Worm (Caenorhabditis elegans) whole organism, late embryonic: Measurements from ENCODE around the gene num-1.

Experiments used
- ama-1 ChIP-seq: fragments of 150-350 bp; optimal IDR thresholded peaks from 2 replicates; lab custom pipeline; 2014
- fkh-10 ChIP-seq: fragments of 150-350 bp; optimal IDR thresholded peaks from 2 replicates; lab custom pipeline; 2014; ENCODE audit warnings: missing biosample characterization, missing genetic modification reagents, missing genetic modification characterization
- nfya-1 ChIP-seq: sonication (generic microtip); optimal IDR thresholded peaks from 2 replicates; lab custom pipeline; 2017; ENCODE audit warnings: missing genetic modification characterization, mild to moderate bottlenecking, missing compliant biosample characterization, antibody characterized with exemption, moderate library complexity

DNA sequence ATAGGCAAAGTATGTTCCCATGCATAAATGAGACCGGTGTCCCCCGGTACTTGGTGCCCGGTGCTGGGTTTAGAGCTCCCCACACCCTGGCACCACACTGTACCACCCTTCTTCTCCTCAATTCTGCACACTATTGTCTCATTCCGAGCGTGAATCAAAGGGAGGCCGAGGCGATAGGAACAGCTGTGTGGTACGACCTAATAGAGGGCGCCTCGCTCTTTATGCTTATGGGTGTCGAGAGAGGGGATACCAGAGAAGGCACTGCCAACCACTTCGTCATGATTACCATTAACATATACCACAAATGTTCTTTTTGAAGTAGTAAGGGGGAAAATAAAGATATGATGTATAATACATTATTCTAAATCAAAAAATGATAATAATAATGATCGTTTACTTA, 41.0 kb downstream of the num-1 start:
- TF ChIP-seq nfya-1 (tag; lab: Kevin White, UChicago) (no peak), ama-1 (lab: Kevin White, UChicago) (no peak), fkh-10 (GFP tag; lab: Kevin White, UChicago) (no peak)
